Worm (Caenorhabditis elegans) whole organism, young adult: ENCODE results near the gene srx-13.

Source experiments
- C17E4.6 ChIP-seq: fragments of 200-800 bp; sonication (Bioruptor generic); IDR thresholded peaks from 2 replicates; pipeline ENCODE4 v1.3.6; 2022; ENCODE audit warnings: missing genetic modification reagents, missing genetic modification characterization, missing compliant biosample characterization
- K12H6.12 ChIP-seq: fragments of 200-800 bp; sonication (Bioruptor generic); optimal IDR thresholded peaks from 2 replicates; lab custom pipeline; 2018; ENCODE audit warnings: mild to moderate bottlenecking, missing genetic modification characterization, missing compliant biosample characterization
- T07F8.4 ChIP-seq: sonication (generic microtip); optimal IDR thresholded peaks from 2 replicates; lab custom pipeline; 2016; ENCODE audit warnings: mild to moderate bottlenecking, missing genetic modification characterization, moderate library complexity, missing compliant biosample characterization
- Y79H2A.3 ChIP-seq: fragments of 200-800 bp; sonication (Bioruptor generic); conservative IDR thresholded peaks from 2 replicates; pipeline ENCODE4 v1.3.6; 2022; ENCODE audit warnings: missing genetic modification reagents, missing genetic modification characterization, missing compliant biosample characterization
- athp-1 ChIP-seq: sonication (generic microtip); optimal IDR thresholded peaks from 2 replicates; lab custom pipeline; 2017; ENCODE audit warnings: mild to moderate bottlenecking, missing genetic modification characterization, missing compliant biosample characterization
- dpl-1 ChIP-seq: fragments of 150-350 bp; optimal IDR thresholded peaks from 2 replicates; lab custom pipeline; 2014; ENCODE audit warnings: missing biosample characterization, missing genetic modification reagents, missing genetic modification characterization
- mes-4 ChIP-seq: sonication (generic microtip); optimal IDR thresholded peaks from 2 replicates; lab custom pipeline; 2016; ENCODE audit warnings: missing genotype, missing genetic modification characterization, missing compliant biosample characterization
- nfya-1 ChIP-seq: sonication (generic microtip); optimal IDR thresholded peaks from 2 replicates; lab custom pipeline; 2017; ENCODE audit warnings: antibody characterized with exemption, missing compliant biosample characterization, missing genetic modification characterization, borderline replicate concordance; ENCODE audit not compliant: insufficient read depth
- snpc-4 ChIP-seq, 5 experiments: fragments of 150-350 bp in 1 of 5; sonication (generic microtip) in 4 of 5; optimal IDR thresholded peaks; 2 replicates each; lab custom pipeline; 2014 to 2018; ENCODE audit warnings: missing genetic modification characterization in 5 of 5, missing biosample characterization in 3 of 5, antibody characterized with exemption in 2 of 5, mild to moderate bottlenecking in 2 of 5, missing compliant biosample characterization in 2 of 5, missing genotype in 2 of 5, moderate library complexity in 2 of 5, missing genetic modification reagents in 1 of 5

DNA sequence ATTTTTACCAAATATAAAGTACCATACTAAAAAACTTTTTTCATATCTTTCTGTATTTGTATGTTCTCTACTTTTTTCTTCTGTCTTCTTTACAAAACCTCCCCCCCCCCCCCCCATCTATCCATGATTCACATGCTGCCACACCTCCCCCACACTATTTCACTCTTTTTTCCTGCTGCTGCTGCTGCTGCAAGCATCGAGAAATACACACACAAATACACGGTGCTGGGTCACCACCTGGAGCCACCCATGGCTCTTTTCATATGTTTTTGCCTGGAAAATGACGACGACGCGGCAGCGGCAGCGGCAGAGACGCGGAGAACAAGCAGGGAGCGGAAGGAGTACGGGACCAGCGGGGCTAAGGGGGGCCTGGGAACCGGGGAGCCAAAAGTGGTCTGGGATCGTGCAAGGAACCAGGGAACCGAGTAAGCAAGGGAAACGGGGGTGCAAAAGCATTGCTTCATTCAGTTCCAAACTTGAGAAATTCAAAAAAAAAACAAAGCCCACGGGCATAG is 49.7 kb downstream of the srx-13 start:
- TF ChIP-seq nfya-1 (tag; lab: Kevin White, UChicago), result no peak
- no peak for TF ChIP-seq dpl-1 (GFP tag; lab: Kevin White, UChicago)
- TF ChIP-seq C17E4.6 (GFP tag; lab: Robert Waterston, UW), result no peak
- no peak for TF ChIP-seq mes-4 (tag; lab: Kevin White, UChicago)
- TF ChIP-seq T07F8.4, result no peak
- no peak for TF ChIP-seq Y79H2A.3 (GFP tag; lab: Robert Waterston, UW)
- no peak for TF ChIP-seq athp-1 (tag; lab: Kevin White, UChicago)
- no peak for TF ChIP-seq K12H6.12
- no peak for TF ChIP-seq snpc-4 (GFP tag; optimal IDR thresholded peaks at IDR 0.05; lab: Kevin White, UChicago)
- no peak for TF ChIP-seq snpc-4 (tag; optimal IDR thresholded peaks at IDR 0.05; lab: Kevin White, UChicago)
